Fruit fly (Drosophila melanogaster): Measurements from ENCODE around the gene NetA.

The NetA gene

DNA sequence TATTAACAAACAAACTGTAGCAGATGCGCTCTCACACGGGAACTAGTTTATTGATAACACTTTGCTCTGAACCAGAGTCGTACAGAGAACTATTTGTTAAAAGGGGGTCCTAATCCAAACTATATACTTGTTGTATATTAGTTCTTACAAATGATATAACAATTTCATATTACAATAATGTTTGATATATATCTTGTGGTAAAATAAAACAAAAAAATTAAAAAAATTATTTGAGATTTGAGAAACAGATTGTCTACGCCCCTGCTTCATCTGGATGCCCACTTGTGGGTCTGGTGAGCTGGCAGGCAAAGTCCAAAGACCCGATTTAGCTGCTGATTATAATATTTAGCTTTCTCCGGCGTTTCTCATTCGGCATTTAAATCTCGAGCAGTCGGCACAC, 25.5 kb upstream of the NetA start, which contains the start of gene CG5321 (continued):
- no peak for TF ChIP-seq chinmo (GFP tag; IDR thresholded peaks at IDR 0.05; ENCODE audit: partially characterized antibody)
- TF ChIP-seq CG12942 (GFP tag; optimal IDR thresholded peaks at IDR 0.05) = no peak
- peak; percentile 69 for TF ChIP-seq Med (GFP tag)
- TF ChIP-seq phol (tag; optimal IDR thresholded peaks at IDR 0.05) = peak; percentile 69
- TF ChIP-seq Lhr (GFP tag; optimal IDR thresholded peaks at IDR 0.05) = no peak
- TF ChIP-seq CG17829 (tag; optimal IDR thresholded peaks at IDR 0.05) = peak; percentile 56
- peak; percentile 79 for TF ChIP-seq CG2712 (tag; optimal IDR thresholded peaks at IDR 0.05)
- TF ChIP-seq CG7556 (GFP tag; optimal IDR thresholded peaks at IDR 0.05) = peak; percentile 45
- peak; percentile 55 for TF ChIP-seq CG13424 (tag; optimal IDR thresholded peaks at IDR 0.05)
- TF ChIP-seq CG6272 (GFP tag; IDR thresholded peaks at IDR 0.05) = 0 out of 2 replicates have a peak, but pooled peaks have one; percentile 27
- TF ChIP-seq sisA (GFP tag; IDR thresholded peaks at IDR 0.05) = peak; percentile 34
- no peak for TF ChIP-seq croc (GFP tag; conservative IDR thresholded peaks at IDR 0.05)
- TF ChIP-seq CG13775 (GFP tag; optimal IDR thresholded peaks at IDR 0.05) = no peak
- peak; percentile 40 for TF ChIP-seq dmrt11E (tag; optimal IDR thresholded peaks at IDR 0.05)
- TF ChIP-seq gcm (GFP tag; optimal IDR thresholded peaks at IDR 0.05) = peak; percentile 32
- peak in 1 of 2 experiments; percentile 66 for TF ChIP-seq Eip74EF (GFP tag; optimal IDR thresholded peaks at IDR 0.05)
- 0 out of 2 replicates have a peak, but pooled peaks have one; percentile 19 for TF ChIP-seq H2.0 (GFP tag; IDR thresholded peaks at IDR 0.05)
- TF ChIP-seq CG12659 (GFP tag; optimal IDR thresholded peaks at IDR 0.05) = peak; percentile 15
- TF ChIP-seq sug (tag; optimal IDR thresholded peaks at IDR 0.05) = peak; percentile 17
- TF ChIP-seq CG15269 (tag; optimal IDR thresholded peaks at IDR 0.05) = peak; percentile 42
- peak; percentile 43 for TF ChIP-seq az2 (GFP tag; optimal IDR thresholded peaks at IDR 0.05)
- no peak for TF ChIP-seq Neu2 (GFP tag; optimal IDR thresholded peaks at IDR 0.05; ENCODE audit: borderline replicate concordance)
- TF ChIP-seq prd (optimal IDR thresholded peaks at IDR 0.05) = no peak
- TF ChIP-seq prd (GFP tag; IDR thresholded peaks at IDR 0.05) = peak; percentile 60
- peak; percentile 54; the same call in 1 of the 2 replicates for TF ChIP-seq HLH3B (GFP tag; IDR thresholded peaks at IDR 0.05)
- no peak for TF ChIP-seq kni (GFP tag; optimal IDR thresholded peaks at IDR 0.05)
- TF ChIP-seq Dek (tag; optimal IDR thresholded peaks at IDR 0.05) = peak; percentile 7
- TF ChIP-seq ssp (GFP tag; IDR thresholded peaks at IDR 0.05) = peak; percentile 29; the same call in 1 of the 2 replicates
- TF ChIP-seq stc (GFP tag; IDR thresholded peaks at IDR 0.05) = 0 out of 2 replicates have a peak, but pooled peaks have one; percentile 19
- no peak for TF ChIP-seq CG12104 (GFP tag; optimal IDR thresholded peaks at IDR 0.05)
- no peak for TF ChIP-seq hth (optimal IDR thresholded peaks at IDR 0.05)
- peak; percentile 13 for TF ChIP-seq org-1 (GFP tag; optimal IDR thresholded peaks at IDR 0.05)
- no peak for TF ChIP-seq fru (optimal IDR thresholded peaks at IDR 0.05)
- peak; percentile 69 for TF ChIP-seq CG10979 (tag; optimal IDR thresholded peaks at IDR 0.05)
- TF ChIP-seq odd (GFP tag; optimal IDR thresholded peaks at IDR 0.05) = no peak
- TF ChIP-seq trem (tag; optimal IDR thresholded peaks at IDR 0.05) = peak; percentile 19
- peak; percentile 42 for TF ChIP-seq ind (GFP tag; optimal IDR thresholded peaks at IDR 0.05)
- no peak for TF ChIP-seq Adf1 (GFP tag; IDR thresholded peaks at IDR 0.05)
- peak in 1 of 2 experiments; percentile 55 for TF ChIP-seq Hr51 (GFP tag; optimal IDR thresholded peaks at IDR 0.05)
- TF ChIP-seq lab (GFP tag; optimal IDR thresholded peaks at IDR 0.05) = peak; percentile 60
- peak; percentile 73 for TF ChIP-seq CG18262 (tag; optimal IDR thresholded peaks at IDR 0.05)
- TF ChIP-seq slbo (GFP tag; IDR thresholded peaks at IDR 0.05) = peak; percentile 62
- peak; percentile 7 for TF ChIP-seq CG1529 (GFP tag; optimal IDR thresholded peaks at IDR 0.05)
- TF ChIP-seq nmo (GFP tag; optimal IDR thresholded peaks at IDR 0.05) = peak; percentile 76
- TF ChIP-seq CG18599 (GFP tag; optimal IDR thresholded peaks at IDR 0.05) = peak; percentile 71
- no peak for TF ChIP-seq CG15696 (tag; optimal IDR thresholded peaks at IDR 0.05)
- TF ChIP-seq dpn (GFP tag; optimal IDR thresholded peaks at IDR 0.05) = peak in 1 of 2 experiments; percentile 34
- TF ChIP-seq CG9817 (tag; optimal IDR thresholded peaks at IDR 0.05) = peak; percentile 43
- TF ChIP-seq z (GFP tag; IDR thresholded peaks at IDR 0.05) = no peak
- TF ChIP-seq Sox102F (GFP tag; optimal IDR thresholded peaks at IDR 0.05) = peak; percentile 66
